Worm (Caenorhabditis elegans): ENCODE data around the gene gar-2.

ce11 chrIII:6290469-6291182, 18.5 kb upstream of the gar-2 start:
- no peak for TF ChIP-seq fos-1 (tag; optimal IDR thresholded peaks at IDR 0.05)
- TF ChIP-seq mxl-3 (GFP tag; optimal IDR thresholded peaks at IDR 0.05): no peak
- no peak for TF ChIP-seq pha-4 (GFP tag; IDR thresholded peaks at IDR 0.05)
- no peak for TF ChIP-seq pha-4 (tag; optimal IDR thresholded peaks at IDR 0.05)
- no peak for TF ChIP-seq zag-1 (tag; optimal IDR thresholded peaks at IDR 0.05)
